Worm (Caenorhabditis elegans) whole organism, L3 larva: ENCODE results near the gene Y50D4B.2.

Experiments used
- ceh-82 ChIP-seq: fragments of 150-350 bp; optimal IDR thresholded peaks from 2 replicates; lab custom pipeline; 2014; ENCODE audit warnings: missing biosample characterization, missing genetic modification characterization
- egl-27 ChIP-seq: sonication (generic microtip); optimal IDR thresholded peaks from 4 replicates; lab custom pipeline; 2017; ENCODE audit warnings: missing biosample characterization, missing genetic modification reagents, missing genetic modification characterization
- lin-15B ChIP-seq: fragments of 150-350 bp; optimal IDR thresholded peaks from 2 replicates; lab custom pipeline; 2014; ENCODE audit warnings: missing biosample characterization, missing genetic modification characterization
- lin-39 ChIP-seq: fragments of 150-350 bp; optimal IDR thresholded peaks from 2 replicates; lab custom pipeline; 2018; ENCODE audit warnings: missing biosample characterization, missing genetic modification reagents, missing genetic modification characterization
- nhr-11 ChIP-seq: fragments of 150-350 bp; optimal IDR thresholded peaks from 2 replicates; lab custom pipeline; 2014; ENCODE audit warnings: missing biosample characterization, missing genetic modification characterization
- nhr-28 ChIP-seq: fragments of 150-350 bp; optimal IDR thresholded peaks from 2 replicates; lab custom pipeline; 2014; ENCODE audit warnings: missing biosample characterization, missing genetic modification characterization
- nhr-43 ChIP-seq: sonication (generic microtip); optimal IDR thresholded peaks from 2 replicates; lab custom pipeline; 2016; ENCODE audit warnings: mild to moderate bottlenecking, missing genetic modification characterization, missing compliant biosample characterization; ENCODE audit not compliant: poor library complexity, severe bottlenecking
- nhr-77 ChIP-seq: fragments of 150-350 bp; optimal IDR thresholded peaks from 2 replicates; lab custom pipeline; 2014; ENCODE audit warnings: missing biosample characterization, missing genetic modification characterization
- pha-4 ChIP-seq: fragments of 150-350 bp; optimal IDR thresholded peaks from 2 replicates; lab custom pipeline; 2014; ENCODE audit warnings: missing biosample characterization, missing genetic modification reagents, missing genetic modification characterization
- sea-2 ChIP-seq: fragments of 150-350 bp; sonication (generic microtip); optimal IDR thresholded peaks from 4 replicates; lab custom pipeline; 2014; ENCODE audit warnings: missing biosample characterization, missing genetic modification reagents, missing genetic modification characterization
- skn-1 ChIP-seq: fragments of 150-350 bp; optimal IDR thresholded peaks from 2 replicates; lab custom pipeline; 2014; ENCODE audit warnings: missing biosample characterization, missing genetic modification characterization

DNA sequence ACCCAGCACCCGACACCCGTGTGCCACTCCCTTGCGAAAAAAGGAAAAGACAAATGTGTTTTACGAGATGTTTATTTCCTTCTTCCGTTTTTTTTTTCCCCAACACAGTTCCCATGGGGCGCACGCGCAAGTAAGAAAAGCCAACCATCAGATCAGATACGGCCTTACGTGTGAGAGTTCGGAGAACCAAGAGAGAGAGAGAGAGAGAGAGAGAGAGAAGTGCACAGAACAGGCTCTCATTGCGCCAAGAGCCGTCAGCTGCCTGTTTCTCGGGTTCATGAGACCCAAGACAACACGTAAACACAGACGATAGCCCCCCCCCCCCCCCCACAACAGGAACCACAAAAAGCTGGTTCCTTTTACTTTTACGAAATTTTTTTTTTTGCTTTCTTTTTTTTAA is 51.5 kb downstream of the Y50D4B.2 start:
- TF ChIP-seq nhr-11 (tag; lab: Kevin White, UChicago), result no peak
- TF ChIP-seq nhr-43 (tag; lab: Kevin White, UChicago), result no peak
- TF ChIP-seq pha-4, result no peak
- no peak for TF ChIP-seq skn-1 (tag; lab: Kevin White, UChicago)
- no peak for TF ChIP-seq ceh-82 (tag; lab: Kevin White, UChicago)
- no peak for TF ChIP-seq lin-39 (tag; lab: Kevin White, UChicago)
- TF ChIP-seq nhr-28 (tag; lab: Kevin White, UChicago), result no peak
- no peak for TF ChIP-seq sea-2
- TF ChIP-seq lin-15B, result no peak
- TF ChIP-seq nhr-77 (tag; lab: Kevin White, UChicago), result no peak
- no peak for TF ChIP-seq egl-27 (tag; lab: Kevin White, UChicago)
